Fruit fly (Drosophila melanogaster): Measurements from ENCODE around the gene JhI-21.

dm6 chr2L:12103231-12104210 lies 47.7 kb upstream of the JhI-21 start, which contains the start of the genes Patsas and ThrRS:
- TF ChIP-seq salm (tag; optimal IDR thresholded peaks at IDR 0.05) (peak; percentile 66), insv (GFP tag; optimal IDR thresholded peaks at IDR 0.05) (peak in 1 of 2 experiments; percentile 30), prd (optimal IDR thresholded peaks at IDR 0.05) (no peak), prd (GFP tag; IDR thresholded peaks at IDR 0.05) (peak; percentile 98), Trl (optimal IDR thresholded peaks at IDR 0.05) (no peak), Trl (GFP tag; optimal IDR thresholded peaks at IDR 0.05) (peak; percentile 71), Hr78 (GFP tag; optimal IDR thresholded peaks at IDR 0.05) (no peak), z (GFP tag; IDR thresholded peaks at IDR 0.05) (no peak), maf-S (GFP tag; optimal IDR thresholded peaks at IDR 0.05) (peak; percentile 79), ham (GFP tag; IDR thresholded peaks at IDR 0.05) (no peak)
